Worm (Caenorhabditis elegans) whole organism, L4/young adult: Measurements from ENCODE around the gene ect-2.

Source experiments
- W03F9.2 ChIP-seq: fragments of 150-350 bp; optimal IDR thresholded peaks from 2 replicates; lab custom pipeline; 2014; ENCODE audit warnings: missing biosample characterization, missing genetic modification characterization
- him-1 ChIP-seq: sonication (generic microtip); optimal IDR thresholded peaks from 2 replicates; lab custom pipeline; 2016; ENCODE audit warnings: missing genotype, missing genetic modification reagents, missing genetic modification characterization, missing compliant biosample characterization

ce11 chrII:10784780-10785463 is 1.2 kb upstream of the ect-2 start, which contains the start of gene cdl-1:
- TF ChIP-seq W03F9.2 (no peak), him-1 (tag; lab: Kevin White, UChicago) (no peak)
